Worm (Caenorhabditis elegans) whole organism, L4 larva: ENCODE measurements around the gene chil-18.

ENCODE experiments used
- fkh-10 ChIP-seq: fragments of 150-350 bp; optimal IDR thresholded peaks from 2 replicates; lab custom pipeline; 2014; ENCODE audit warnings: missing biosample characterization, missing genetic modification reagents, missing genetic modification characterization
- hlh-30 ChIP-seq: sonication (generic microtip); optimal IDR thresholded peaks from 2 replicates; lab custom pipeline; 2017; ENCODE audit warnings: antibody characterized with exemption, mild to moderate bottlenecking, missing genetic modification characterization, missing compliant biosample characterization; ENCODE audit not compliant: insufficient read depth
- nhr-76 ChIP-seq: fragments of 150-350 bp; optimal IDR thresholded peaks from 2 replicates; lab custom pipeline; 2014; ENCODE audit warnings: missing biosample characterization, missing genetic modification characterization
- ztf-7 ChIP-seq: fragments of 150-350 bp; optimal IDR thresholded peaks from 2 replicates; lab custom pipeline; 2014; ENCODE audit warnings: missing biosample characterization, missing genetic modification characterization

DNA sequence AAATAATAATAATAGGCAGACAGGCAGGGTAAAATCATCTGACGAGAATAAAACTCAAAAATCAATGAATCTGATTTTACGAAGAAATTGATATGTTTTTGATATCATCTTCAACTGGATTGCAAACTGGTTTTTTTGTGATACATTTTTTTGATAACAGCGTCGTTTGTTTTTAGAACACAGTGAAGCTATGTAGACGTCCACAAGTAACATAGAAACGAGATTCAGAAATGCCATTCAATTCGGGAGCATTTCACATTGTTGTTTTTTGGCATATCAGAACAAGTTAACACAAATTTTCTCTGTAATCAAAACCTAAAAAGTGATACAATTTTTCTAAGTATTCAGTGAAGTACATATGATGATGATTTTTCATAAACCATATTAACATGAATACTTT is 9.8 kb upstream of the chil-18 start, which contains the start of gene chil-13:
- TF ChIP-seq nhr-76 (no peak), fkh-10 (GFP tag; lab: Kevin White, UChicago) (no peak), hlh-30 (tag; lab: Kevin White, UChicago) (no peak), ztf-7 (tag; lab: Kevin White, UChicago) (no peak)
